Worm (Caenorhabditis elegans) whole organism, L4 larva: ENCODE results near the gene flp-15.

ENCODE experiments used
- F44E2.7 ChIP-seq: fragments of 200-800 bp; sonication (Bioruptor generic); IDR thresholded peaks from 2 replicates; pipeline ENCODE4 v2.1.2; 2022; ENCODE audit warnings: missing genetic modification characterization, missing compliant biosample characterization
- R02D3.7 ChIP-seq: fragments of 150-350 bp; sonication (generic microtip); optimal IDR thresholded peaks from 3 replicates; lab custom pipeline; 2014; ENCODE audit warnings: missing biosample characterization, missing genetic modification characterization
- T26A8.4 ChIP-seq: fragments of 200-800 bp; sonication (Bioruptor generic); IDR thresholded peaks from 2 replicates; pipeline ENCODE4 v1.3.6; 2022; ENCODE audit warnings: missing genetic modification characterization, missing compliant biosample characterization
- Y48G9A.11 ChIP-seq: fragments of 200-800 bp; sonication (Bioruptor generic); IDR thresholded peaks from 2 replicates; pipeline ENCODE4 v1.3.6; 2022; ENCODE audit warnings: missing genetic modification reagents, missing genetic modification characterization, missing compliant biosample characterization
- Y5F2A.4 ChIP-seq: fragments of 200-800 bp; sonication (Bioruptor generic); optimal IDR thresholded peaks from 2 replicates; lab custom pipeline; 2018; ENCODE audit warnings: mild to moderate bottlenecking, missing genetic modification characterization, missing compliant biosample characterization
- ZK546.5 ChIP-seq, 2 experiments: sonication (generic microtip); optimal IDR thresholded peaks; 2 replicates each; lab custom pipeline; 2017; ENCODE audit warnings: missing biosample characterization in 2 of 2, missing genetic modification characterization in 2 of 2
- aha-1 ChIP-seq: fragments of 150-350 bp; peaks from one replicate; lab custom pipeline; 2014; ENCODE audit warnings: missing biosample characterization, missing genetic modification characterization
- ama-1 ChIP-seq: fragments of 150-350 bp; optimal IDR thresholded peaks from 2 replicates; lab custom pipeline; 2014; ENCODE audit warnings: inconsistent platforms, mixed read lengths
- ceh-20 ChIP-seq: fragments of 200-800 bp; sonication (Bioruptor generic); IDR thresholded peaks from 2 replicates; pipeline ENCODE4 v1.3.6; 2022; ENCODE audit warnings: missing genetic modification reagents, missing genetic modification characterization, missing compliant biosample characterization
- ceh-28 ChIP-seq: fragments of 150-350 bp; optimal IDR thresholded peaks from 2 replicates; lab custom pipeline; 2014; ENCODE audit warnings: missing biosample characterization, missing genetic modification reagents, missing genetic modification characterization
- ceh-32 ChIP-seq: sonication (generic microtip); optimal IDR thresholded peaks from 2 replicates; lab custom pipeline; 2016; ENCODE audit warnings: mild to moderate bottlenecking, missing genetic modification characterization, missing compliant biosample characterization; ENCODE audit not compliant: poor library complexity
- ceh-44 ChIP-seq: fragments of 200-800 bp; sonication (Bioruptor generic); IDR thresholded peaks from 2 replicates; pipeline ENCODE4 v1.3.6; 2022; ENCODE audit warnings: missing genetic modification reagents, missing genetic modification characterization, missing compliant biosample characterization
- ceh-62 ChIP-seq: sonication (generic microtip); optimal IDR thresholded peaks from 2 replicates; lab custom pipeline; 2017; ENCODE audit warnings: missing biosample characterization, missing genetic modification characterization
- ceh-82 ChIP-seq: sonication (generic microtip); optimal IDR thresholded peaks from 2 replicates; lab custom pipeline; 2017; ENCODE audit warnings: missing biosample characterization, missing genetic modification characterization
- ces-1 ChIP-seq: fragments of 150-350 bp; sonication (generic microtip); optimal IDR thresholded peaks from 4 replicates; lab custom pipeline; 2014; ENCODE audit warnings: missing biosample characterization, missing genetic modification reagents, missing genetic modification characterization
- daf-16 ChIP-seq, 3 experiments: sonication (generic microtip); optimal IDR thresholded peaks; 2 replicates each; lab custom pipeline; 2016 to 2017; ENCODE audit warnings: missing genetic modification characterization in 3 of 3, missing genetic modification reagents in 3 of 3, mild to moderate bottlenecking in 2 of 3, missing compliant biosample characterization in 2 of 3, missing biosample characterization in 1 of 3, moderate library complexity in 1 of 3
- daf-8 ChIP-seq: fragments of 200-800 bp; sonication (Bioruptor generic); IDR thresholded peaks from 2 replicates; pipeline ENCODE4 v1.3.6; 2022; ENCODE audit warnings: missing genetic modification characterization, missing compliant biosample characterization
- dmd-8 ChIP-seq: fragments of 200-800 bp; sonication (Bioruptor generic); IDR thresholded peaks from 2 replicates; pipeline ENCODE4 v1.3.6; 2022; ENCODE audit warnings: missing genetic modification characterization, missing compliant biosample characterization
- dpl-1 ChIP-seq: fragments of 150-350 bp; optimal IDR thresholded peaks from 2 replicates; lab custom pipeline; 2014; ENCODE audit warnings: missing biosample characterization, missing genetic modification reagents, missing genetic modification characterization
- dve-1 ChIP-seq: sonication (generic microtip); optimal IDR thresholded peaks from 2 replicates; lab custom pipeline; 2017; ENCODE audit warnings: antibody characterized with exemption, mild to moderate bottlenecking, missing genetic modification characterization, missing compliant biosample characterization; ENCODE audit not compliant: insufficient read depth
- egl-27 ChIP-seq: sonication (generic microtip); optimal IDR thresholded peaks from 3 replicates; lab custom pipeline; 2017; ENCODE audit warnings: missing biosample characterization, missing genetic modification reagents, missing genetic modification characterization
- fkh-10 ChIP-seq: fragments of 150-350 bp; optimal IDR thresholded peaks from 2 replicates; lab custom pipeline; 2014; ENCODE audit warnings: missing biosample characterization, missing genetic modification reagents, missing genetic modification characterization
- fos-1 ChIP-seq: fragments of 150-350 bp; optimal IDR thresholded peaks from 2 replicates; lab custom pipeline; 2014; ENCODE audit warnings: missing biosample characterization, missing genetic modification characterization
- hif-1 ChIP-seq, 2 experiments: sonication (generic microtip); optimal IDR thresholded peaks; 2 replicates each; lab custom pipeline; 2016 to 2017; ENCODE audit warnings: missing compliant biosample characterization in 2 of 2, missing genetic modification characterization in 2 of 2, missing genetic modification reagents in 2 of 2, missing genotype in 2 of 2, mild to moderate bottlenecking in 1 of 2
- hlh-11 ChIP-seq: fragments of 200-800 bp; sonication (Bioruptor generic); optimal IDR thresholded peaks from 2 replicates; lab custom pipeline; 2018; ENCODE audit warnings: mild to moderate bottlenecking, missing genetic modification characterization, missing compliant biosample characterization
- hlh-30 ChIP-seq: sonication (generic microtip); optimal IDR thresholded peaks from 2 replicates; lab custom pipeline; 2017; ENCODE audit warnings: antibody characterized with exemption, mild to moderate bottlenecking, missing genetic modification characterization, missing compliant biosample characterization; ENCODE audit not compliant: insufficient read depth
- jun-1 ChIP-seq: fragments of 150-350 bp; optimal IDR thresholded peaks from 2 replicates; lab custom pipeline; 2014; ENCODE audit warnings: missing biosample characterization, missing genetic modification reagents, missing genetic modification characterization
- lim-7 ChIP-seq: fragments of 200-800 bp; sonication (Bioruptor generic); IDR thresholded peaks from 2 replicates; pipeline ENCODE4 v1.3.6; 2022; ENCODE audit warnings: missing genetic modification characterization, missing compliant biosample characterization
- lin-29 ChIP-seq: fragments of 200-800 bp; sonication (Bioruptor generic); IDR thresholded peaks from 2 replicates; pipeline ENCODE4 v1.3.6; 2022; ENCODE audit warnings: missing genetic modification reagents, missing genetic modification characterization, missing compliant biosample characterization
- madf-9 ChIP-seq: fragments of 200-800 bp; sonication (Bioruptor generic); conservative IDR thresholded peaks from 2 replicates; pipeline ENCODE4 v1.3.6; 2022; ENCODE audit warnings: missing genetic modification reagents, missing genetic modification characterization, missing compliant biosample characterization
- nhr-10 ChIP-seq: fragments of 150-350 bp; optimal IDR thresholded peaks from 2 replicates; lab custom pipeline; 2014; ENCODE audit warnings: missing biosample characterization, missing genetic modification characterization
- nhr-102 ChIP-seq: sonication (generic microtip); optimal IDR thresholded peaks from 2 replicates; lab custom pipeline; 2016; ENCODE audit warnings: mild to moderate bottlenecking, missing genetic modification characterization, moderate library complexity, missing compliant biosample characterization
- nhr-111 ChIP-seq: fragments of 200-800 bp; sonication (Bioruptor generic); optimal IDR thresholded peaks from 2 replicates; lab custom pipeline; 2018; ENCODE audit warnings: mild to moderate bottlenecking, missing genetic modification characterization, missing compliant biosample characterization
- nhr-237 ChIP-seq: sonication (generic microtip); optimal IDR thresholded peaks from 2 replicates; lab custom pipeline; 2017; ENCODE audit warnings: missing biosample characterization, missing genetic modification characterization
- nhr-25 ChIP-seq: sonication (generic microtip); optimal IDR thresholded peaks from 2 replicates; lab custom pipeline; 2017; ENCODE audit warnings: missing genetic modification characterization, mild to moderate bottlenecking, missing compliant biosample characterization, antibody characterized with exemption, moderate library complexity, borderline replicate concordance; ENCODE audit not compliant: insufficient read depth
- nhr-42 ChIP-seq: fragments of 200-800 bp; sonication (Bioruptor generic); IDR thresholded peaks from 2 replicates; pipeline ENCODE4 v1.3.6; 2022; ENCODE audit warnings: missing genetic modification characterization, missing compliant biosample characterization
- pha-4 ChIP-seq, 2 experiments: fragments of 150-350 bp in 1 of 2; fragments of 200-800 bp in 1 of 2; sonication (Bioruptor generic) in 1 of 2; IDR thresholded peaks in 1 of 2; optimal IDR thresholded peaks in 1 of 2; 2 replicates each; pipeline versions ENCODE4 v1.3.6 to Lab custom; 2014 to 2022; ENCODE audit warnings: missing genetic modification characterization in 2 of 2, missing genetic modification reagents in 2 of 2, missing biosample characterization in 1 of 2, missing compliant biosample characterization in 1 of 2
- rbr-2 ChIP-seq: sonication (generic microtip); optimal IDR thresholded peaks from 2 replicates; lab custom pipeline; 2016; ENCODE audit warnings: missing genotype, missing genetic modification characterization, missing compliant biosample characterization
- sdz-12 ChIP-seq: fragments of 200-800 bp; sonication (Bioruptor generic); optimal IDR thresholded peaks from 2 replicates; lab custom pipeline; 2018; ENCODE audit warnings: mild to moderate bottlenecking, missing genetic modification characterization, missing compliant biosample characterization
- skn-1 ChIP-seq: fragments of 150-350 bp; optimal IDR thresholded peaks from 2 replicates; lab custom pipeline; 2014; ENCODE audit warnings: missing biosample characterization, missing genetic modification characterization
- snpc-4 ChIP-seq: fragments of 150-350 bp; optimal IDR thresholded peaks from 2 replicates; lab custom pipeline; 2014; ENCODE audit warnings: missing biosample characterization, missing genetic modification characterization
- spr-1 ChIP-seq: sonication (generic microtip); optimal IDR thresholded peaks from 2 replicates; lab custom pipeline; 2016; ENCODE audit warnings: mild to moderate bottlenecking, missing genetic modification characterization, missing compliant biosample characterization
- spr-3 ChIP-seq: fragments of 200-800 bp; sonication (Bioruptor generic); optimal IDR thresholded peaks from 2 replicates; lab custom pipeline; 2018; ENCODE audit warnings: mild to moderate bottlenecking, missing genetic modification characterization, missing compliant biosample characterization
- unc-130 ChIP-seq: sonication (generic microtip); optimal IDR thresholded peaks from 2 replicates; lab custom pipeline; 2016; ENCODE audit warnings: missing genetic modification reagents, missing genetic modification characterization, missing compliant biosample characterization
- zag-1 ChIP-seq: fragments of 150-350 bp; optimal IDR thresholded peaks from 2 replicates; lab custom pipeline; 2014; ENCODE audit warnings: missing biosample characterization, missing genetic modification characterization
- zfp-3 ChIP-seq: fragments of 200-800 bp; sonication (Bioruptor generic); conservative IDR thresholded peaks from 2 replicates; pipeline ENCODE4 v1.3.6; 2022; ENCODE audit warnings: missing genetic modification reagents, missing genetic modification characterization, missing compliant biosample characterization
- zip-11 ChIP-seq: fragments of 200-800 bp; sonication (Bioruptor generic); IDR thresholded peaks from 2 replicates; pipeline ENCODE4 v1.3.6; 2022; ENCODE audit warnings: missing genetic modification characterization, missing compliant biosample characterization
- zip-2 ChIP-seq: fragments of 150-350 bp; optimal IDR thresholded peaks from 2 replicates; lab custom pipeline; 2014; ENCODE audit warnings: missing biosample characterization, missing genetic modification characterization
- ztf-11 ChIP-seq: fragments of 150-350 bp; optimal IDR thresholded peaks from 2 replicates; lab custom pipeline; 2014; ENCODE audit warnings: missing biosample characterization, missing genetic modification characterization

Gene flp-15

DNA sequence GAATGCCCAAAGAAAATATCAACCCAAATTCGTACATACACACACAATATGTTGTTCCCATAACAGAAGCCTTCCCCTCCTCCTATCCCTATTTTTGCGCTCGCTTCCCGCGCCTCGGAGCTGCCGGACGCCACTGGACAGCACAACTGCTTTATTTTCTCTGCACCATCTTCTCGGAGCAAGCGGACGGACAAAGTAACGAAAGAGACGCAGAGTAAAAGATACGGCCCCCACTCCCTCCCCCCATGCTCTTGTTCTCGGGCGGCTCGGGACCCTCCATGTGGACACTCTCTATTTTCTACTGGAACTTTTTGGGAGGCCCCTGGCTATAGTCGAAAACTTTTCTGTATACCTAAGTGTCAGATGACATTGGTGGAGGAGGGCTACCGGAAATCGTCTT, 30.2 kb upstream of the flp-15 start (continued):
- no peak for TF ChIP-seq nhr-111 (GFP tag; lab: Kevin White, UChicago)
- no peak for TF ChIP-seq lin-29 (GFP tag; lab: Robert Waterston, UW)
- TF ChIP-seq ceh-32 (tag; lab: Kevin White, UChicago) = no peak
- TF ChIP-seq ceh-20 (GFP tag; lab: Robert Waterston, UW) = no peak
- no peak for TF ChIP-seq ces-1
- TF ChIP-seq nhr-237 (tag; lab: Kevin White, UChicago) = no peak
- TF ChIP-seq rbr-2 (tag; lab: Kevin White, UChicago) = peak; percentile 5
- TF ChIP-seq dmd-8 (GFP tag; lab: Robert Waterston, UW) = no peak
- no peak for TF ChIP-seq sdz-12
- no peak for TF ChIP-seq ztf-11 (tag; lab: Kevin White, UChicago)
- no peak for TF ChIP-seq egl-27 (tag; lab: Kevin White, UChicago)
- no peak for TF ChIP-seq unc-130
- TF ChIP-seq skn-1 = no peak
- TF ChIP-seq fos-1 (tag; lab: Kevin White, UChicago) = no peak
- no peak for TF ChIP-seq zfp-3 (GFP tag; lab: Robert Waterston, UW)
- no peak for TF ChIP-seq nhr-25 (tag; lab: Kevin White, UChicago)
- TF ChIP-seq nhr-10 (tag; lab: Kevin White, UChicago) = no peak
- TF ChIP-seq hlh-11 (tag; lab: Kevin White, UChicago) = no peak
- TF ChIP-seq spr-1 (tag; lab: Kevin White, UChicago) = no peak
- no peak for TF ChIP-seq jun-1 (tag; lab: Kevin White, UChicago)
- no peak for TF ChIP-seq spr-3 (GFP tag; lab: Kevin White, UChicago)
- TF ChIP-seq aha-1 (tag; lab: Kevin White, UChicago) = no peak
- no peak for TF ChIP-seq zag-1 (tag; lab: Kevin White, UChicago)
- no peak for TF ChIP-seq nhr-42 (GFP tag; lab: Robert Waterston, UW)
- TF ChIP-seq ceh-82 (tag; lab: Kevin White, UChicago) = no peak
- TF ChIP-seq zip-11 (GFP tag; lab: Robert Waterston, UW) = no peak
- no peak for TF ChIP-seq ceh-28 (tag; lab: Kevin White, UChicago)
- TF ChIP-seq fkh-10 (GFP tag; lab: Kevin White, UChicago) = peak; percentile 8
- no peak for TF ChIP-seq daf-8
- TF ChIP-seq hlh-30 = peak; percentile 41
- TF ChIP-seq pha-4 (GFP tag; IDR thresholded peaks at IDR 0.05; lab: Robert Waterston, UW) = no peak
- no peak for TF ChIP-seq pha-4 (tag; optimal IDR thresholded peaks at IDR 0.05; lab: Kevin White, UChicago)
- no peak for TF ChIP-seq snpc-4 (tag; lab: Kevin White, UChicago)
- no peak for TF ChIP-seq R02D3.7 (tag; lab: Kevin White, UChicago)
- no peak for TF ChIP-seq nhr-102 (tag; lab: Kevin White, UChicago)

DNA sequence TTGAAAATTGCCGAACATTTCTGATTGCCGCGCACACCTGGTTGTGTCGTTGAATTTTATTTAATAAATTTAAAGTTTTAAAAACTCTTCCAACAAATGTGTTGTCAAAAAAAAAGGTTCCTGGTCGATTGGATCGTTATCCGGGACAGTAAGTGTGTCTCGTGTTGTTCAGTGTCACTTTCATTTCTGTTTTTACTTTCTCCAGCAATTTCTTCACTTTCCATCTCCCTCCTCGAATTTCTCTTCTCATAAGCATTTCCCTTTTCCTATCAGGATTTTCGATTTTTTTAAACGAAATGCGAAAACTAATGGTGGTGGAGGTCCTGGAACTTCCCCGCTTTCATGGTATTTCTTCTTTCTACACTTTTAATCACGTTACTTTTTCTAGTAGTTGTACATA, 27.9 kb upstream of the flp-15 start:
- TF ChIP-seq nhr-102 (tag; lab: Kevin White, UChicago) (no peak), aha-1 (tag; lab: Kevin White, UChicago) (peak; percentile 44)
- TF ChIP-seq, all 104 proteins: peak for 1

DNA sequence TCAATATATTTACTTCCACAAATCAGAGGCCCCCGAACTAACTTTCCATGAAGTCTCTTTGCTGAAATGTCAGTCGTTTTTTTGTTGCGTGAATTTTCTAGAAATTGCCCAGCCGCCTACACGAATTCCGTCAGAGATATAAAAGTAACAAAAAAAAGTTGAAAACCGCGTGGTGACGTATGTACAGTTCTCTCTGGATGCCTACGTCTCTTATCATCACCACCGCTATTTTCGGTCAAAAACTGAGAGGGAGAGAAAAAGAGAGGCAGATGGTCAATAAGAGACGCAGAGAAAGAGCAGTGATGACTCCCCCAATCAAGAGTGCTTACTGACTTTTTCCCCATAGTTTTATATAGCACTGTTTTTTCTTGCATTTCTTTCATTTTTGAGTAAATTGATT, 26.4 kb upstream of the flp-15 start:
- peak; percentile 10 for TF ChIP-seq dpl-1 (GFP tag; lab: Kevin White, UChicago)
- peak; percentile 12 for TF ChIP-seq ama-1 (lab: Kevin White, UChicago)
- no peak for TF ChIP-seq lim-7 (GFP tag; lab: Robert Waterston, UW)
- no peak for TF ChIP-seq F44E2.7 (GFP tag; lab: Robert Waterston, UW)
- TF ChIP-seq hlh-11 (tag; lab: Kevin White, UChicago) = peak; percentile 90
- no peak for TF ChIP-seq Y5F2A.4 (GFP tag; lab: Kevin White, UChicago)
- TF ChIP-seq ceh-20 (GFP tag; lab: Robert Waterston, UW) = 0 out of 2 replicates have a peak, but pooled peaks have one; percentile 18
- no peak for TF ChIP-seq daf-16 (GFP tag; optimal IDR thresholded peaks at IDR 0.05; lab: Kevin White, UChicago)
- TF ChIP-seq daf-16 (tag; optimal IDR thresholded peaks at IDR 0.05; lab: Kevin White, UChicago) = peak; percentile 92
- TF ChIP-seq madf-9 = no peak
- TF ChIP-seq ceh-62 (tag; lab: Kevin White, UChicago) = no peak
- TF ChIP-seq ceh-44 (GFP tag; lab: Robert Waterston, UW) = no peak
- 0 out of 2 replicates have a peak, but pooled peaks have one; percentile 31 for TF ChIP-seq T26A8.4 (GFP tag; lab: Robert Waterston, UW)
- TF ChIP-seq hif-1 (tag; optimal IDR thresholded peaks at IDR 0.05; lab: Kevin White, UChicago) = peak in 1 of 2 experiments; percentile 9
- TF ChIP-seq Y48G9A.11 (GFP tag; lab: Robert Waterston, UW) = no peak
- no peak for TF ChIP-seq jun-1 (tag; lab: Kevin White, UChicago)
- TF ChIP-seq zip-2 = no peak
- TF ChIP-seq zag-1 (tag; lab: Kevin White, UChicago) = no peak
- TF ChIP-seq dve-1 = peak; percentile 95
- TF ChIP-seq ZK546.5 (tag; optimal IDR thresholded peaks at IDR 0.05; lab: Kevin White, UChicago) = no peak
